Fruit fly (Drosophila melanogaster): ENCODE data around the gene Reck.

DNA sequence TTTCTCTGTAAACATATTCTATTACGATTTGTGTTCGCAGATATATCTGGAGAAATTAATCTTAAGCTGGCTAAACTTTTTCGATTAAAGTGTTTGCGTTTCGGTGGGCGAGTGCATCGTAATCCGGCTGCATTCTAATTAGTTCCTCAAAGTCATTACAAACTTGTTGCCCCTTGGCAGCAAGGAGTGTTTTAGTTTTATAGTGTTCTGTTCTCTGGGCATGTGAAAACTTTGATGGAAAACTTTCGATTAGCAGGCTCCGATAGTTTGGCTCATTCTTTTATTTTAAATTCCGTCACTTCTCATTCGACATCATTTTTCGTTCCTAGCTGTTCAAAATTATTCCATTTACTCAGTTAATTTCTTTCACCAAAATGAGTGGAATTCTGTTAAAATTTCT is 9.3 kb upstream of the Reck start, which contains the start of gene CG32148:
- no peak for TF ChIP-seq Dll (optimal IDR thresholded peaks at IDR 0.05)
- TF ChIP-seq pan (optimal IDR thresholded peaks at IDR 0.05), result no peak
- no peak for TF ChIP-seq psq (optimal IDR thresholded peaks at IDR 0.05)
- TF ChIP-seq CG8478 (optimal IDR thresholded peaks at IDR 0.05), result no peak

Measured in whole organism.